Worm (Caenorhabditis elegans) whole organism, L4 larva: Measurements from ENCODE around the gene W02A2.9.

Source experiments
- F26F4.8 ChIP-seq: fragments of 200-800 bp; sonication (Bioruptor generic); conservative IDR thresholded peaks from 2 replicates; pipeline ENCODE4 v1.3.6; 2022; ENCODE audit warnings: missing genetic modification characterization, missing compliant biosample characterization
- F37D6.2 ChIP-seq: sonication (generic microtip); optimal IDR thresholded peaks from 2 replicates; lab custom pipeline; 2016; ENCODE audit warnings: mild to moderate bottlenecking, missing genetic modification characterization, missing compliant biosample characterization
- F44E2.7 ChIP-seq: fragments of 200-800 bp; sonication (Bioruptor generic); IDR thresholded peaks from 2 replicates; pipeline ENCODE4 v2.1.2; 2022; ENCODE audit warnings: missing genetic modification characterization, missing compliant biosample characterization
- F49E8.2 ChIP-seq: sonication (generic microtip); optimal IDR thresholded peaks from 2 replicates; lab custom pipeline; 2016; ENCODE audit warnings: missing compliant biosample characterization, mild to moderate bottlenecking, missing genetic modification characterization, borderline replicate concordance
- R02D3.7 ChIP-seq: fragments of 150-350 bp; sonication (generic microtip); optimal IDR thresholded peaks from 3 replicates; lab custom pipeline; 2014; ENCODE audit warnings: missing biosample characterization, missing genetic modification characterization
- T26A8.4 ChIP-seq: fragments of 200-800 bp; sonication (Bioruptor generic); IDR thresholded peaks from 2 replicates; pipeline ENCODE4 v1.3.6; 2022; ENCODE audit warnings: missing genetic modification characterization, missing compliant biosample characterization
- Y5F2A.4 ChIP-seq: fragments of 200-800 bp; sonication (Bioruptor generic); optimal IDR thresholded peaks from 2 replicates; lab custom pipeline; 2018; ENCODE audit warnings: mild to moderate bottlenecking, missing genetic modification characterization, missing compliant biosample characterization
- aha-1 ChIP-seq: fragments of 150-350 bp; peaks from one replicate; lab custom pipeline; 2014; ENCODE audit warnings: missing biosample characterization, missing genetic modification characterization
- arid-1 ChIP-seq: fragments of 200-800 bp; sonication (Bioruptor generic); conservative IDR thresholded peaks from 2 replicates; pipeline ENCODE4 v1.3.6; 2022; ENCODE audit warnings: missing genetic modification reagents, missing genetic modification characterization, missing compliant biosample characterization
- ceh-20 ChIP-seq: fragments of 200-800 bp; sonication (Bioruptor generic); IDR thresholded peaks from 2 replicates; pipeline ENCODE4 v1.3.6; 2022; ENCODE audit warnings: missing genetic modification reagents, missing genetic modification characterization, missing compliant biosample characterization
- ces-1 ChIP-seq: fragments of 150-350 bp; sonication (generic microtip); optimal IDR thresholded peaks from 4 replicates; lab custom pipeline; 2014; ENCODE audit warnings: missing biosample characterization, missing genetic modification reagents, missing genetic modification characterization
- daf-16 ChIP-seq, 3 experiments: sonication (generic microtip); optimal IDR thresholded peaks; 2 replicates each; lab custom pipeline; 2016 to 2017; ENCODE audit warnings: missing genetic modification characterization in 3 of 3, missing genetic modification reagents in 3 of 3, mild to moderate bottlenecking in 2 of 3, missing compliant biosample characterization in 2 of 3, missing biosample characterization in 1 of 3, moderate library complexity in 1 of 3
- dmd-8 ChIP-seq: fragments of 200-800 bp; sonication (Bioruptor generic); IDR thresholded peaks from 2 replicates; pipeline ENCODE4 v1.3.6; 2022; ENCODE audit warnings: missing genetic modification characterization, missing compliant biosample characterization
- dmd-9 ChIP-seq: fragments of 200-800 bp; sonication (Bioruptor generic); IDR thresholded peaks from 2 replicates; pipeline ENCODE4 v1.3.6; 2022; ENCODE audit warnings: missing genetic modification reagents, missing genetic modification characterization, missing compliant biosample characterization
- fkh-10 ChIP-seq: fragments of 150-350 bp; optimal IDR thresholded peaks from 2 replicates; lab custom pipeline; 2014; ENCODE audit warnings: missing biosample characterization, missing genetic modification reagents, missing genetic modification characterization
- fos-1 ChIP-seq: fragments of 150-350 bp; optimal IDR thresholded peaks from 2 replicates; lab custom pipeline; 2014; ENCODE audit warnings: missing biosample characterization, missing genetic modification characterization
- hlh-11 ChIP-seq: fragments of 200-800 bp; sonication (Bioruptor generic); optimal IDR thresholded peaks from 2 replicates; lab custom pipeline; 2018; ENCODE audit warnings: mild to moderate bottlenecking, missing genetic modification characterization, missing compliant biosample characterization
- hlh-30 ChIP-seq: sonication (generic microtip); optimal IDR thresholded peaks from 2 replicates; lab custom pipeline; 2017; ENCODE audit warnings: antibody characterized with exemption, mild to moderate bottlenecking, missing genetic modification characterization, missing compliant biosample characterization; ENCODE audit not compliant: insufficient read depth
- lin-1 ChIP-seq: fragments of 200-800 bp; sonication (Bioruptor generic); IDR thresholded peaks from 2 replicates; pipeline ENCODE4 v1.3.6; 2022; ENCODE audit warnings: missing genetic modification reagents, missing genetic modification characterization, missing compliant biosample characterization
- lin-29 ChIP-seq: fragments of 200-800 bp; sonication (Bioruptor generic); IDR thresholded peaks from 2 replicates; pipeline ENCODE4 v1.3.6; 2022; ENCODE audit warnings: missing genetic modification reagents, missing genetic modification characterization, missing compliant biosample characterization
- lin-38 ChIP-seq: fragments of 200-800 bp; sonication (Bioruptor generic); IDR thresholded peaks from 2 replicates; pipeline ENCODE4 v1.3.6; 2022; ENCODE audit warnings: missing genetic modification reagents, missing genetic modification characterization, missing compliant biosample characterization
- lsy-2 ChIP-seq, 2 experiments: fragments of 150-350 bp in 1 of 2; sonication (generic microtip) in 1 of 2; optimal IDR thresholded peaks; 2 replicates each; lab custom pipeline; 2014 to 2017; ENCODE audit warnings: missing biosample characterization in 2 of 2, missing genetic modification characterization in 2 of 2
- madf-9 ChIP-seq: fragments of 200-800 bp; sonication (Bioruptor generic); conservative IDR thresholded peaks from 2 replicates; pipeline ENCODE4 v1.3.6; 2022; ENCODE audit warnings: missing genetic modification reagents, missing genetic modification characterization, missing compliant biosample characterization
- mdl-1 ChIP-seq, 2 experiments: fragments of 150-350 bp in 1 of 2; sonication (generic microtip) in 1 of 2; optimal IDR thresholded peaks; 2 replicates each; lab custom pipeline; 2014 to 2017; ENCODE audit warnings: missing biosample characterization in 2 of 2, missing genetic modification characterization in 2 of 2
- mdt-29 ChIP-seq: fragments of 200-800 bp; sonication (Bioruptor generic); IDR thresholded peaks from 2 replicates; pipeline ENCODE4 v1.3.6; 2022; ENCODE audit warnings: missing genetic modification reagents, missing genetic modification characterization, missing compliant biosample characterization
- mep-1 ChIP-seq: fragments of 150-350 bp; sonication (generic microtip); optimal IDR thresholded peaks from 3 replicates; lab custom pipeline; 2014; ENCODE audit warnings: missing biosample characterization, missing genetic modification characterization
- mxl-2 ChIP-seq: fragments of 200-800 bp; sonication (Bioruptor generic); conservative IDR thresholded peaks from 2 replicates; pipeline ENCODE4 v1.3.6; 2022; ENCODE audit warnings: missing genetic modification reagents, missing genetic modification characterization, missing compliant biosample characterization
- mxl-3 ChIP-seq: fragments of 200-800 bp; sonication (Bioruptor generic); optimal IDR thresholded peaks from 2 replicates; lab custom pipeline; 2018; ENCODE audit warnings: mild to moderate bottlenecking, missing genetic modification characterization, missing compliant biosample characterization
- nhr-111 ChIP-seq: fragments of 200-800 bp; sonication (Bioruptor generic); optimal IDR thresholded peaks from 2 replicates; lab custom pipeline; 2018; ENCODE audit warnings: mild to moderate bottlenecking, missing genetic modification characterization, missing compliant biosample characterization
- nhr-25 ChIP-seq: sonication (generic microtip); optimal IDR thresholded peaks from 2 replicates; lab custom pipeline; 2017; ENCODE audit warnings: missing genetic modification characterization, mild to moderate bottlenecking, missing compliant biosample characterization, antibody characterized with exemption, moderate library complexity, borderline replicate concordance; ENCODE audit not compliant: insufficient read depth
- nhr-41 ChIP-seq: fragments of 200-800 bp; sonication (Bioruptor generic); IDR thresholded peaks from 2 replicates; pipeline ENCODE4 v1.3.6; 2022; ENCODE audit warnings: missing genetic modification reagents, missing genetic modification characterization, missing compliant biosample characterization
- nhr-42 ChIP-seq: fragments of 200-800 bp; sonication (Bioruptor generic); IDR thresholded peaks from 2 replicates; pipeline ENCODE4 v1.3.6; 2022; ENCODE audit warnings: missing genetic modification characterization, missing compliant biosample characterization
- nhr-77 ChIP-seq: fragments of 150-350 bp; optimal IDR thresholded peaks from 2 replicates; lab custom pipeline; 2014; ENCODE audit warnings: missing biosample characterization, missing genetic modification characterization
- pqm-1 ChIP-seq: sonication (generic microtip); optimal IDR thresholded peaks from 2 replicates; lab custom pipeline; 2017; ENCODE audit warnings: missing biosample characterization, missing genetic modification characterization
- rbr-2 ChIP-seq: sonication (generic microtip); optimal IDR thresholded peaks from 2 replicates; lab custom pipeline; 2016; ENCODE audit warnings: missing genotype, missing genetic modification characterization, missing compliant biosample characterization
- snpc-4 ChIP-seq: fragments of 150-350 bp; optimal IDR thresholded peaks from 2 replicates; lab custom pipeline; 2014; ENCODE audit warnings: missing biosample characterization, missing genetic modification characterization
- spr-1 ChIP-seq: sonication (generic microtip); optimal IDR thresholded peaks from 2 replicates; lab custom pipeline; 2016; ENCODE audit warnings: mild to moderate bottlenecking, missing genetic modification characterization, missing compliant biosample characterization
- spr-3 ChIP-seq: fragments of 200-800 bp; sonication (Bioruptor generic); optimal IDR thresholded peaks from 2 replicates; lab custom pipeline; 2018; ENCODE audit warnings: mild to moderate bottlenecking, missing genetic modification characterization, missing compliant biosample characterization
- tra-1 ChIP-seq: fragments of 200-800 bp; sonication (Bioruptor generic); IDR thresholded peaks from 2 replicates; pipeline ENCODE4 v1.3.6; 2022; ENCODE audit warnings: missing genetic modification reagents, missing genetic modification characterization, missing compliant biosample characterization
- unc-130 ChIP-seq: sonication (generic microtip); optimal IDR thresholded peaks from 2 replicates; lab custom pipeline; 2016; ENCODE audit warnings: missing genetic modification reagents, missing genetic modification characterization, missing compliant biosample characterization
- unc-62 ChIP-seq, 3 experiments: fragments of 150-350 bp in 1 of 3; sonication (generic microtip); optimal IDR thresholded peaks in 2 of 3; peaks in 1 of 3; 1 replicate in 1 of 3; 2 replicates in 2 of 3; lab custom pipeline; 2014 to 2017; ENCODE audit warnings: missing biosample characterization in 3 of 3, missing genetic modification characterization in 3 of 3, missing genetic modification reagents in 3 of 3, missing genotype in 1 of 3
- vab-7 ChIP-seq: fragments of 200-800 bp; sonication (Bioruptor generic); IDR thresholded peaks from 2 replicates; pipeline ENCODE4 v1.3.6; 2022; ENCODE audit warnings: missing genetic modification reagents, missing genetic modification characterization, missing compliant biosample characterization
- zfp-3 ChIP-seq: fragments of 200-800 bp; sonication (Bioruptor generic); conservative IDR thresholded peaks from 2 replicates; pipeline ENCODE4 v1.3.6; 2022; ENCODE audit warnings: missing genetic modification reagents, missing genetic modification characterization, missing compliant biosample characterization
- zip-11 ChIP-seq: fragments of 200-800 bp; sonication (Bioruptor generic); IDR thresholded peaks from 2 replicates; pipeline ENCODE4 v1.3.6; 2022; ENCODE audit warnings: missing genetic modification characterization, missing compliant biosample characterization
- ztf-7 ChIP-seq: fragments of 150-350 bp; optimal IDR thresholded peaks from 2 replicates; lab custom pipeline; 2014; ENCODE audit warnings: missing biosample characterization, missing genetic modification characterization

Gene W02A2.9

DNA sequence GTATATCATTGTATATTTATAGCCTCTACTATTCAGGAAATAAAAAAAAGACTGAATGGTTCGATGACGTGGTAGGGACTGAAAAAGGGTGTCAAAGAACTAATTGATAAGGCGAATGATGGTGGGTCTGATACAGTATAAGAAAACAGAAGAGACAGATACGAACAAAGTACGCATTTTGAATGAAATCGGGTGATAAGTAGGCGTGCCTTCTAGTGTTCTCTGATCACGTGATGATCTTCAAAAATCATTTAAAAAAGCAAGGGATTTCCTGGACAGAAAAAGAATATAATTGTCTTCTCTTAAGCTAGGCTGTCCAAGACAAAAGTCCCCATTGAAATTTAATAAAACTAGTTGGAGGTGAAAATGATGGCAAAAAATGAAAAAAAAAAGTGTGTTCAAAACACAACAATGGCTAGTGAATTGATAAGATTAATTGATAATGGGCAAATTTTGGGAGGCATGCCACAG is 45.8 kb downstream of the W02A2.9 start (continued):
- TF ChIP-seq zip-11 (GFP tag; lab: Robert Waterston, UW): no peak
- peak; percentile 7; the same call in 1 of the 2 replicates for TF ChIP-seq ceh-20

DNA sequence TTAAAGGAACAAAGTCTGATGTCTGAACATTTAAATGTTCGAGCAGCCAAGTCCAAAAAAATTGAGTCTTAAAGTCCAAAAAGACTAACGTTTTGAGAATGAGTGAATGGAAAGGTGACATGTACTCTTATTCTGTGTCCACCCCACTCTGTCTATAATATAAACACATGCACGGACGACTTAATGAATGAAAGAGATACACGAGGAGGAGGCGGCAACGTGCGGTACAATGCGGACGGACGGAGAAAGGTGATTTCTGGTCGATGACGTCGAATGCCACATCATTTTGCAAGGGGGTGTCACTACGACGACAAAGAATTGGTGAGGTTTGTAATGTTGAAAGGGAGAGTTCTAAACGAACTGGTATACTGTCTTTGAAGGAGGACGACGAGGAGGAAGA is 47.2 kb downstream of the W02A2.9 start:
- TF ChIP-seq snpc-4 (tag; lab: Kevin White, UChicago): no peak
- TF ChIP-seq madf-9: no peak; the same call in 1 of the 2 replicates
- no peak for TF ChIP-seq F49E8.2
- 0 out of 2 replicates have a peak, but pooled peaks have one; percentile 28 for TF ChIP-seq dmd-9
- no peak for TF ChIP-seq R02D3.7
- TF ChIP-seq ztf-7 (tag; lab: Kevin White, UChicago): no peak
- no peak for TF ChIP-seq ces-1 (GFP tag; lab: Kevin White, UChicago)
- TF ChIP-seq nhr-25 (tag; lab: Kevin White, UChicago): no peak
- TF ChIP-seq unc-62 (GFP tag; optimal IDR thresholded peaks at IDR 0.05 in 1 of 2; lab: Kevin White, UChicago): no peak
- TF ChIP-seq unc-62 (tag; optimal IDR thresholded peaks at IDR 0.05; lab: Kevin White, UChicago): no peak
- TF ChIP-seq F37D6.2: no peak
- TF ChIP-seq hlh-30 (tag; lab: Kevin White, UChicago): no peak
- TF ChIP-seq spr-3: no peak
- TF ChIP-seq arid-1 (GFP tag; lab: Robert Waterston, UW): no peak
- TF ChIP-seq pqm-1 (tag; lab: Kevin White, UChicago): no peak
- no peak for TF ChIP-seq zfp-3 (GFP tag; lab: Robert Waterston, UW)
- TF ChIP-seq nhr-41 (GFP tag; lab: Robert Waterston, UW): no peak
- TF ChIP-seq aha-1: no peak
- no peak for TF ChIP-seq daf-16 (GFP tag; optimal IDR thresholded peaks at IDR 0.05; lab: Kevin White, UChicago)
- TF ChIP-seq daf-16 (tag; optimal IDR thresholded peaks at IDR 0.05; lab: Kevin White, UChicago): peak; percentile 30
- TF ChIP-seq lin-38 (GFP tag; lab: Robert Waterston, UW): no peak
- TF ChIP-seq F26F4.8 (GFP tag; lab: Robert Waterston, UW): no peak
- peak; percentile 67 for TF ChIP-seq mxl-3 (GFP tag; lab: Kevin White, UChicago)
- TF ChIP-seq zip-11 (GFP tag; lab: Robert Waterston, UW): no peak
- TF ChIP-seq lin-29 (GFP tag; lab: Robert Waterston, UW): no peak

DNA sequence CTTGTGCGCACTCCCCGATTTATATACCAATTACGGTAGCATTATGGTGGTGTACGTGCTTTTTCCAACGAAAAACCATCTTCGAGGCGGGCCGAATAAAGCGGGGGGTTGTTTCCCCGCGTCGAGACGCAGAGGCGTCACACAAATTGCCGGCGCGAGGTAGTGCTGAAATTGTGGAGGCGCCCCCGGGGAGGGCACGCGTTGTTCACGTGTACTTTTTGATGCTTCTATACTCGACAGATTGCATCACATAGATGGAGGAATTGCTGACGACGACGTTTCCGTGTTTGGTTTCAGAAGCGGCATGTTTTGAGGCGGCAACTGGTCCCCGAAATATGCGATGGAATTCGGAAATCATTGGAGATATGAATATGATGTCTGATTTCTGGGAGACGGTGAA is 47.8 kb downstream of the W02A2.9 start:
- TF ChIP-seq snpc-4 (tag; lab: Kevin White, UChicago): no peak
- no peak for TF ChIP-seq F26F4.8 (GFP tag; lab: Robert Waterston, UW)
- no peak for TF ChIP-seq nhr-111
- TF ChIP-seq spr-1: peak; percentile 55
- TF ChIP-seq nhr-42 (GFP tag; lab: Robert Waterston, UW): peak; percentile 56; the same call in 1 of the 2 replicates
- no peak for TF ChIP-seq fos-1 (tag; lab: Kevin White, UChicago)
- TF ChIP-seq aha-1: peak; percentile 100
- TF ChIP-seq fkh-10 (GFP tag; lab: Kevin White, UChicago): peak; percentile 89
- 0 out of 2 replicates have a peak, but pooled peaks have one; percentile 35 for TF ChIP-seq mdt-29 (GFP tag; lab: Robert Waterston, UW)
- TF ChIP-seq T26A8.4: peak; percentile 67
- peak; percentile 100 for TF ChIP-seq mxl-2
- no peak for TF ChIP-seq daf-16 (GFP tag; optimal IDR thresholded peaks at IDR 0.05; lab: Kevin White, UChicago)
- peak; percentile 73 for TF ChIP-seq daf-16 (tag; optimal IDR thresholded peaks at IDR 0.05; lab: Kevin White, UChicago)
- no peak for TF ChIP-seq Y5F2A.4 (GFP tag; lab: Kevin White, UChicago)
- peak; percentile 97 for TF ChIP-seq hlh-11 (tag; lab: Kevin White, UChicago)
- TF ChIP-seq R02D3.7: no peak
- no peak for TF ChIP-seq F49E8.2
- TF ChIP-seq rbr-2: peak; percentile 81
- no peak for TF ChIP-seq dmd-9
- peak; percentile 63 to 85 for TF ChIP-seq lsy-2 (tag; optimal IDR thresholded peaks at IDR 0.05; lab: Kevin White, UChicago)
- peak in 1 of 2 experiments; percentile 50 for TF ChIP-seq unc-62 (GFP tag; optimal IDR thresholded peaks at IDR 0.05 in 1 of 2; lab: Kevin White, UChicago)
- TF ChIP-seq unc-62 (tag; optimal IDR thresholded peaks at IDR 0.05; lab: Kevin White, UChicago): no peak
- TF ChIP-seq dmd-8 (GFP tag; lab: Robert Waterston, UW): 0 out of 2 replicates have a peak, but pooled peaks have one; percentile 50
- TF ChIP-seq vab-7 (GFP tag; lab: Robert Waterston, UW): 0 out of 2 replicates have a peak, but pooled peaks have one; percentile 36
- peak; percentile 84 to 92 for TF ChIP-seq mdl-1 (tag; optimal IDR thresholded peaks at IDR 0.05; lab: Kevin White, UChicago)
- TF ChIP-seq unc-130 (GFP tag; lab: Kevin White, UChicago): no peak
- peak; percentile 96 for TF ChIP-seq tra-1 (GFP tag; lab: Robert Waterston, UW)
- TF ChIP-seq mep-1: peak; percentile 85
- peak; percentile 70 for TF ChIP-seq nhr-77 (tag; lab: Kevin White, UChicago)
- TF ChIP-seq F44E2.7 (GFP tag; lab: Robert Waterston, UW): no peak
- TF ChIP-seq lin-1: peak; percentile 94
